Worm (Caenorhabditis elegans) whole organism, late embryonic: ENCODE results near the gene T05H10.4.

Source experiments
- ama-1 ChIP-seq: fragments of 150-350 bp; optimal IDR thresholded peaks from 2 replicates; lab custom pipeline; 2014
- ceh-48 ChIP-seq: sonication (generic microtip); optimal IDR thresholded peaks from 2 replicates; lab custom pipeline; 2016; ENCODE audit warnings: missing genetic modification characterization, inconsistent platforms, missing compliant biosample characterization
- ceh-9 ChIP-seq: sonication (generic microtip); optimal IDR thresholded peaks from 2 replicates; lab custom pipeline; 2016; ENCODE audit warnings: mild to moderate bottlenecking, missing genetic modification characterization, inconsistent platforms, missing compliant biosample characterization
- madf-2 ChIP-seq: sonication (generic microtip); optimal IDR thresholded peaks from 2 replicates; lab custom pipeline; 2017; ENCODE audit warnings: missing genetic modification characterization, missing compliant biosample characterization
- pha-4 ChIP-seq: fragments of 150-350 bp; optimal IDR thresholded peaks from 2 replicates; lab custom pipeline; 2018; ENCODE audit warnings: missing biosample characterization, missing genetic modification reagents, missing genetic modification characterization
- unc-3 ChIP-seq, 2 experiments: fragments of 200-800 bp in 1 of 2; sonication (Bioruptor generic) in 1 of 2; sonication (generic microtip) in 1 of 2; conservative IDR thresholded peaks in 1 of 2; optimal IDR thresholded peaks in 1 of 2; 2 replicates each; pipeline versions ENCODE4 v1.3.6 to Lab custom; 2016 to 2022; ENCODE audit warnings: missing compliant biosample characterization in 2 of 2, missing genetic modification characterization in 2 of 2, missing genetic modification reagents in 1 of 2
- unc-55 ChIP-seq: sonication (generic microtip); optimal IDR thresholded peaks from 2 replicates; lab custom pipeline; 2017; ENCODE audit warnings: missing biosample characterization, missing genetic modification reagents, missing genetic modification characterization

ce11 chrII:8047264-8047663, 5.7 kb upstream of the T05H10.4 start, which contains the start of gene apn-1:
- no peak for TF ChIP-seq unc-3 (GFP tag; conservative IDR thresholded peaks at IDR 0.05; lab: Robert Waterston, UW)
- TF ChIP-seq unc-3 (tag; optimal IDR thresholded peaks at IDR 0.05; lab: Kevin White, UChicago) = no peak
- no peak for TF ChIP-seq pha-4
- no peak for TF ChIP-seq ceh-9 (tag; lab: Kevin White, UChicago)
- no peak for TF ChIP-seq ceh-48 (tag; lab: Kevin White, UChicago)
- no peak for TF ChIP-seq ama-1 (lab: Kevin White, UChicago)
- TF ChIP-seq unc-55 (GFP tag; lab: Kevin White, UChicago) = no peak
- no peak for TF ChIP-seq madf-2 (tag; lab: Kevin White, UChicago)
